Fruit fly (Drosophila melanogaster): Measurements from ENCODE around the gene CG9676.

The CG9676 gene

DNA sequence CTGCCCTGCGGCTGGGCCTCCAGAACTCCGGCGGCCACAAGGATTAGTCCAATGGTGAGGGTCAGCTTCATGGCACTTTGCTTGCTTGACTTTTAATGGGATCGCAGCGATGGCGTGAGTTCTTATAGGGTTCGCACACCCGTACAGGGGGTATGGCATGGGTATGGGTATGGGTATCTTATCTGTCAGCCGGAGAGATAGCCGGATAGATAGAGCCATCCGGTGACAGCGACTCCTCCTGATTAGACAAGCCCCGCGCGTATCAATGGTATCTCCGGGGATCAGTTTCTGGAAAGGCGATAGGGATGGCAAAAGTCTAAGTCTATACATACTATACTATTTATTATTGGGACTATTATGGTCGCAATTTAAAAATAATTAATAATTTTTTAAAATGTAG, 6.8 kb upstream of the CG9676 start, which contains the start of gene CG9672:
Gene CG9672, minus strand, starts transcription at position 101 of the 400 bp plus-strand sequence.
- TF ChIP-seq CG10348 (GFP tag; IDR thresholded peaks at IDR 0.05): no peak
- no peak for TF ChIP-seq CG8301 (tag; optimal IDR thresholded peaks at IDR 0.05)
- no peak for TF ChIP-seq CG17806 (tag; optimal IDR thresholded peaks at IDR 0.05)
- TF ChIP-seq Snoo (tag; optimal IDR thresholded peaks at IDR 0.05): no peak
- TF ChIP-seq CG4496 (GFP tag; IDR thresholded peaks at IDR 0.05): no peak
- TF ChIP-seq CG12605 (GFP tag; IDR thresholded peaks at IDR 0.05): no peak

dm6 chrX:16703747-16704146, 3.8 kb upstream of the CG9676 start, which contains the start of the genes CG9673 and CG4653:
Gene CG9673, minus strand, starts transcription at chrX:16703884.
Gene CG4653, plus strand, starts transcription at chrX:16704081.
- TF ChIP-seq CG12605 (GFP tag; IDR thresholded peaks at IDR 0.05) (no peak), CG15710 (tag; optimal IDR thresholded peaks at IDR 0.05) (no peak), CG32121 (GFP tag; IDR thresholded peaks at IDR 0.05) (no peak), CG34367 (tag; optimal IDR thresholded peaks at IDR 0.05) (no peak), CG14655 (GFP tag; optimal IDR thresholded peaks at IDR 0.05) (no peak), rn (GFP tag; IDR thresholded peaks at IDR 0.05) (no peak), CG8301 (tag; optimal IDR thresholded peaks at IDR 0.05) (no peak), CG8159 (tag; optimal IDR thresholded peaks at IDR 0.05) (no peak), fd96Ca (GFP tag; IDR thresholded peaks at IDR 0.05) (no peak), CG13204 (GFP tag; optimal IDR thresholded peaks at IDR 0.05) (no peak), CG4496 (GFP tag; IDR thresholded peaks at IDR 0.05) (no peak)

DNA sequence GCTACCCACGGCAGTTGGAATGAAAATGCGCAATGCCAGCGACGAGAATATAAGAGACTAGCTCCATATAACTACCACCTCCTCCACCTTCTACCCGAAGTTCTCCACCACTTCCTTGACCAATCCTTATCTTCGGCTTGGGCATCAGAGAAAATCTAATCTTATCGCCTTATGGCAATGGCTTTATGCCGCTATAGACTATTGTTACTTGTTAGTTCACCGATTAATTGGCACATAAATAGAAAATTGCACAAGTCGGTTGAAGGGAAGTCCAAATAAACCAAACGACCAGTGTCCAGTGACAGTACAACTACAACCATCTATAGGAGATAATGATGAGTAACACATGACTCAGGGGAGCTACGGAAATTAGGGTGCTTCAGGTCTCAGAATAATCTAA, 2.0 kb upstream of the CG9676 start, which contains the start of gene sphe:
Gene sphe, minus strand, starts transcription at position 32 of the 400 bp plus-strand sequence.
- TF ChIP-seq Ets98B (GFP tag; IDR thresholded peaks at IDR 0.05): no peak
- no peak for TF ChIP-seq EcR (GFP tag; optimal IDR thresholded peaks at IDR 0.05)
- TF ChIP-seq gl (tag; optimal IDR thresholded peaks at IDR 0.05): no peak
- TF ChIP-seq D1 (tag; optimal IDR thresholded peaks at IDR 0.05): no peak
- no peak for TF ChIP-seq CG13204 (GFP tag; optimal IDR thresholded peaks at IDR 0.05)
- TF ChIP-seq Snoo (tag; optimal IDR thresholded peaks at IDR 0.05): no peak
- TF ChIP-seq CG4496 (GFP tag; IDR thresholded peaks at IDR 0.05): no peak
- TF ChIP-seq rn (GFP tag; IDR thresholded peaks at IDR 0.05): no peak
- TF ChIP-seq CG12605 (GFP tag; IDR thresholded peaks at IDR 0.05): no peak
- no peak for TF ChIP-seq CG17806 (tag; optimal IDR thresholded peaks at IDR 0.05)
- TF ChIP-seq CG32121 (GFP tag; IDR thresholded peaks at IDR 0.05): no peak
- no peak for TF ChIP-seq fd96Ca (GFP tag; IDR thresholded peaks at IDR 0.05)
- TF ChIP-seq CG15710 (tag; optimal IDR thresholded peaks at IDR 0.05): no peak
- TF ChIP-seq CG9948 (tag; optimal IDR thresholded peaks at IDR 0.05): no peak
- no peak for TF ChIP-seq Pif1B (GFP tag; optimal IDR thresholded peaks at IDR 0.05)
- no peak for TF ChIP-seq CG34367 (tag; optimal IDR thresholded peaks at IDR 0.05)
- TF ChIP-seq CG8301 (tag; optimal IDR thresholded peaks at IDR 0.05): no peak
- no peak for TF ChIP-seq Pif1A (GFP tag; optimal IDR thresholded peaks at IDR 0.05)
- TF ChIP-seq CG14655 (GFP tag; optimal IDR thresholded peaks at IDR 0.05): no peak

dm6 chrX:16697882-16698571, 1.9 kb downstream of the CG9676 start:
- TF ChIP-seq Snoo (tag; optimal IDR thresholded peaks at IDR 0.05) (no peak), CG17806 (tag; optimal IDR thresholded peaks at IDR 0.05) (no peak), rn (GFP tag; IDR thresholded peaks at IDR 0.05) (no peak), gl (tag; optimal IDR thresholded peaks at IDR 0.05) (no peak), fd96Ca (GFP tag; IDR thresholded peaks at IDR 0.05) (no peak), CG32121 (GFP tag; IDR thresholded peaks at IDR 0.05) (no peak), EcR (GFP tag; optimal IDR thresholded peaks at IDR 0.05) (no peak), D1 (tag; optimal IDR thresholded peaks at IDR 0.05) (no peak), CG9948 (tag; optimal IDR thresholded peaks at IDR 0.05) (no peak), Pif1B (GFP tag; optimal IDR thresholded peaks at IDR 0.05) (no peak), CG14655 (GFP tag; optimal IDR thresholded peaks at IDR 0.05) (no peak), CG34367 (tag; optimal IDR thresholded peaks at IDR 0.05) (no peak)

dm6 chrX:16696614-16697519, 3.1 kb downstream of the CG9676 start:
- TF ChIP-seq Pif1A (GFP tag; optimal IDR thresholded peaks at IDR 0.05): no peak
- TF ChIP-seq Snoo (tag; optimal IDR thresholded peaks at IDR 0.05): peak; percentile 2
- TF ChIP-seq Pif1B (GFP tag; optimal IDR thresholded peaks at IDR 0.05): no peak
- TF ChIP-seq CG8301 (tag; optimal IDR thresholded peaks at IDR 0.05): peak; percentile 39
- TF ChIP-seq CG14655 (GFP tag; optimal IDR thresholded peaks at IDR 0.05): peak; percentile 16

dm6 chrX:16695658-16696181, 4.2 kb downstream of the CG9676 start, which contains the start of gene CG4678:
Gene CG4678, plus strand, starts transcription at chrX:16696131.
- TF ChIP-seq CG4496 (GFP tag; IDR thresholded peaks at IDR 0.05) (no peak), Snoo (tag; optimal IDR thresholded peaks at IDR 0.05) (no peak), CG17806 (tag; optimal IDR thresholded peaks at IDR 0.05) (no peak), CG12605 (GFP tag; IDR thresholded peaks at IDR 0.05) (no peak)

Data from whole organism, pupa.